Fruit fly (Drosophila melanogaster) whole organism, larva: ENCODE data around the gene CG10700.
A peak's percentile ranks its signal among the peaks of the same experiment; 100 is the strongest.

Experiments
- noc ChIP-seq: fragments of 200-800 bp; sonication (Bioruptor generic); optimal IDR thresholded peaks from 3 replicates; lab custom pipeline; 2019; ENCODE audit warnings: missing biosample characterization, mild to moderate bottlenecking, missing genetic modification characterization, moderate library complexity

CG10700 gene

dm6 chr2L:19078928-19079327, at the start of gene CG10700:
TSS of gene CG10700 (minus strand) at chr2L:19079028.
- no peak for TF ChIP-seq noc (tag; lab: Kevin White, UChicago)

- TF ChIP-seq noc (tag; lab: Kevin White, UChicago), result peak; percentile 74
Measured at dm6 chr2L:19126888-19127287, 48.1 kb upstream of the CG10700 start.

dm6 chr2L:19123472-19124070, 44.7 kb upstream of the CG10700 start, which contains the start of gene Phb1:
TSS of gene Phb1 (minus strand) at chr2L:19123869.
- TF ChIP-seq noc (tag; lab: Kevin White, UChicago), result no peak

dm6 chr2L:19120984-19121383, 42.2 kb upstream of the CG10700 start:
- TF ChIP-seq noc (tag; lab: Kevin White, UChicago), result no peak

dm6 chr2L:19120196-19120950, 41.5 kb upstream of the CG10700 start, which contains the start of gene Ddc:
TSS of gene Ddc (minus strand) at chr2L:19120306.
- no peak for TF ChIP-seq noc (tag; lab: Kevin White, UChicago)

- no peak for TF ChIP-seq noc (tag; lab: Kevin White, UChicago)
Measured at dm6 chr2L:19114183-19114776, 35.5 kb upstream of the CG10700 start, which contains the start of gene CG10561. TSS of gene CG10561 (plus strand) at chr2L:19114401.

dm6 chr2L:19112200-19112599, 33.4 kb upstream of the CG10700 start:
- TF ChIP-seq noc (tag; lab: Kevin White, UChicago), result no peak

- no peak for TF ChIP-seq noc (tag; lab: Kevin White, UChicago)
Measured at dm6 chr2L:19111729-19112128, 32.9 kb upstream of the CG10700 start.

- TF ChIP-seq noc (tag; lab: Kevin White, UChicago), result peak; percentile 59
Measured at dm6 chr2L:19111137-19111536, 32.3 kb upstream of the CG10700 start.

dm6 chr2L:19109625-19110204, 30.9 kb upstream of the CG10700 start, which contains the start of gene amd:
TSS of gene amd (plus strand) at chr2L:19110154.
- no peak for TF ChIP-seq noc (tag; lab: Kevin White, UChicago)

- no peak for TF ChIP-seq noc (tag; lab: Kevin White, UChicago)
Measured at dm6 chr2L:19108377-19108876, 29.6 kb upstream of the CG10700 start, which contains the start of gene Lim3. TSS of gene Lim3 (minus strand) at chr2L:19108427.

- TF ChIP-seq noc (tag; lab: Kevin White, UChicago), result no peak
Measured at dm6 chr2L:19106235-19106634, 27.4 kb upstream of the CG10700 start.

dm6 chr2L:19104383-19104782, 25.6 kb upstream of the CG10700 start:
- TF ChIP-seq noc (tag; lab: Kevin White, UChicago), result no peak

- no peak for TF ChIP-seq noc (tag; lab: Kevin White, UChicago)
Measured at dm6 chr2L:19103176-19103921, 24.5 kb upstream of the CG10700 start.

dm6 chr2L:19101744-19102143, 22.9 kb upstream of the CG10700 start, which contains the start of the genes CG17344 and CG43731:
TSS of gene CG17344 (plus strand) at chr2L:19102044.
TSS of gene CG43731 (plus strand) at chr2L:19102044.
- TF ChIP-seq noc (tag; lab: Kevin White, UChicago), result no peak
